Worm (Caenorhabditis elegans): ENCODE data around the gene B0393.5.

B0393.5 gene

ce11 chrIII:4721750-4722149 is 43.8 kb upstream of the B0393.5 start, which contains the start of gene acy-1 (continued):
- TF ChIP-seq dsc-1 (tag; optimal IDR thresholded peaks at IDR 0.05): peak; percentile 71
- TF ChIP-seq hlh-4 (tag; optimal IDR thresholded peaks at IDR 0.05): no peak
- TF ChIP-seq C16A3.4 (tag; optimal IDR thresholded peaks at IDR 0.05): peak; percentile 35
- TF ChIP-seq nhr-77 (tag; optimal IDR thresholded peaks at IDR 0.05): peak; percentile 69
- TF ChIP-seq nhr-237 (tag; optimal IDR thresholded peaks at IDR 0.05): peak; percentile 46
- TF ChIP-seq mab-9 (GFP tag; IDR thresholded peaks at IDR 0.05): peak; percentile 27; the same call in 1 of the 2 replicates
- TF ChIP-seq zag-1 (tag; optimal IDR thresholded peaks at IDR 0.05): peak; percentile 68
- TF ChIP-seq fkh-4 (tag; optimal IDR thresholded peaks at IDR 0.05; ENCODE audit: borderline replicate concordance): no peak
- TF ChIP-seq ztf-11 (tag; optimal IDR thresholded peaks at IDR 0.05): peak in 1 of 2 experiments; percentile 13
- TF ChIP-seq ceh-8 (GFP tag; optimal IDR thresholded peaks at IDR 0.05): peak; percentile 62
- TF ChIP-seq lir-3 (tag; optimal IDR thresholded peaks at IDR 0.05; ENCODE audit: poor library complexity): peak; percentile 51
- TF ChIP-seq irx-1 (tag; optimal IDR thresholded peaks at IDR 0.05): peak; percentile 26
- peak; percentile 25 for TF ChIP-seq F16B12.6 (tag; optimal IDR thresholded peaks at IDR 0.05)
- peak; percentile 79 for TF ChIP-seq nhr-47 (tag; optimal IDR thresholded peaks at IDR 0.05)
- TF ChIP-seq lin-35 (GFP tag; optimal IDR thresholded peaks at IDR 0.05): peak; percentile 50 to 76
- TF ChIP-seq lin-13 (GFP tag; optimal IDR thresholded peaks at IDR 0.05): peak; percentile 67
- peak; percentile 46 for TF ChIP-seq lin-39 (tag; optimal IDR thresholded peaks at IDR 0.05)
- TF ChIP-seq xbp-1 (tag; optimal IDR thresholded peaks at IDR 0.05): peak; percentile 67
- TF ChIP-seq nhr-11 (tag; optimal IDR thresholded peaks at IDR 0.05): no peak
- TF ChIP-seq nhr-90 (tag; optimal IDR thresholded peaks at IDR 0.05; ENCODE audit: poor library complexity): no peak
- TF ChIP-seq swsn-7 (tag; optimal IDR thresholded peaks at IDR 0.05): peak; percentile 84
- peak; percentile 85 to 88 for TF ChIP-seq efl-1 (optimal IDR thresholded peaks at IDR 0.05)
- peak; percentile 76 to 95 for TF ChIP-seq efl-1 (GFP tag; optimal IDR thresholded peaks at IDR 0.05 in 1 of 2)
- TF ChIP-seq fkh-8 (tag; optimal IDR thresholded peaks at IDR 0.05): peak; percentile 83
- TF ChIP-seq C04F5.9 (tag; optimal IDR thresholded peaks at IDR 0.05): peak; percentile 31
- TF ChIP-seq nhr-71 (tag; optimal IDR thresholded peaks at IDR 0.05): peak; percentile 91
- TF ChIP-seq pqm-1 (tag; optimal IDR thresholded peaks at IDR 0.05): no peak
- peak; percentile 58 to 75 (median 67) for TF ChIP-seq dpl-1 (GFP tag; optimal IDR thresholded peaks at IDR 0.05)
- peak; percentile 34 for TF ChIP-seq unc-130 (tag; optimal IDR thresholded peaks at IDR 0.05)
- peak; percentile 59 for TF ChIP-seq jun-1 (tag; optimal IDR thresholded peaks at IDR 0.05)
- TF ChIP-seq snu-23 (GFP tag; optimal IDR thresholded peaks at IDR 0.05): peak; percentile 79
- TF ChIP-seq lsy-2 (tag; optimal IDR thresholded peaks at IDR 0.05): peak; percentile 82 to 88
- TF ChIP-seq ces-1 (GFP tag; optimal IDR thresholded peaks at IDR 0.05): no peak
- peak; percentile 64 for TF ChIP-seq isw-1 (GFP tag; IDR thresholded peaks at IDR 0.05)
- TF ChIP-seq nhr-19 (GFP tag; conservative IDR thresholded peaks at IDR 0.05): peak; percentile 73

DNA sequence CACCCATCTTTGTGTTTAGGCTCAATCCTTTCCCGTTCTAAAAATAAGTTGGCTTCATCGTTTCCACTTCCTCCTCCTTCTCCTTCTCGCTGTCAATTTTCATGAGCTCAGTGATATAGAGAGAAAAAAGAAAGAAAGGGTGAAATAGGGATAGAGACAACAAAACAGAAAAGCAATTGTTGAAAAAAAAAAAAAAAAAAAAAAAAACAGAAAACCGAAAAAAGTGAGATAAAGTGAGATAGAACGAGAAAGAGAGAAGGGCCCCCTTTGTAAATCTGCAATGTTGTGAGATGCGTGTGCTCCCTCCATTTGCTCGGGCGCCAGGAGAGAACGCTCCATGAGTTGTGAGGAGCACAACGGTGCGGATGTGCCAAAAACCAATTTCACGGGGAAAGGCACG is 41.7 kb upstream of the B0393.5 start:
- TF ChIP-seq efl-1 (optimal IDR thresholded peaks at IDR 0.05) (peak in 1 of 2 experiments; percentile 18), efl-1 (GFP tag; optimal IDR thresholded peaks at IDR 0.05 in 1 of 2) (peak in 1 of 2 experiments; percentile 14), hpl-2 (GFP tag; optimal IDR thresholded peaks at IDR 0.05) (no peak), mep-1 (tag; optimal IDR thresholded peaks at IDR 0.05) (peak; percentile 58), lsy-2 (tag; optimal IDR thresholded peaks at IDR 0.05) (peak in 1 of 2 experiments; percentile 46), dpl-1 (GFP tag; optimal IDR thresholded peaks at IDR 0.05) (peak in 1 of 3 experiments; percentile 6), unc-98 (GFP tag; IDR thresholded peaks at IDR 0.05) (no peak), lin-13 (GFP tag; optimal IDR thresholded peaks at IDR 0.05) (no peak), elt-3 (tag; optimal IDR thresholded peaks at IDR 0.05) (no peak), nhr-71 (tag; optimal IDR thresholded peaks at IDR 0.05) (peak; percentile 50), lin-35 (GFP tag; optimal IDR thresholded peaks at IDR 0.05) (peak in 1 of 2 experiments; percentile 18), aha-1 (tag; optimal IDR thresholded peaks at IDR 0.05) (no peak), lin-14 (GFP tag; optimal IDR thresholded peaks at IDR 0.05) (peak; percentile 69), mef-2 (tag; optimal IDR thresholded peaks at IDR 0.05) (peak; percentile 26), dsc-1 (tag; optimal IDR thresholded peaks at IDR 0.05) (peak; percentile 8), fkh-10 (GFP tag; optimal IDR thresholded peaks at IDR 0.05) (no peak), pax-3 (tag; optimal IDR thresholded peaks at IDR 0.05) (no peak), fkh-4 (tag; optimal IDR thresholded peaks at IDR 0.05; ENCODE audit: borderline replicate concordance) (no peak)

Data from whole organism, L1 larva.